Worm (Caenorhabditis elegans) whole organism, L4 larva: ENCODE results near the gene mls-1.

Source experiments
- D1046.2 ChIP-seq: fragments of 200-800 bp; sonication (Bioruptor generic); IDR thresholded peaks from 2 replicates; pipeline ENCODE4 v1.3.6; 2022; ENCODE audit warnings: missing genetic modification characterization, missing compliant biosample characterization
- F44E2.7 ChIP-seq: fragments of 200-800 bp; sonication (Bioruptor generic); IDR thresholded peaks from 2 replicates; pipeline ENCODE4 v2.1.2; 2022; ENCODE audit warnings: missing genetic modification characterization, missing compliant biosample characterization
- F49E8.2 ChIP-seq: sonication (generic microtip); optimal IDR thresholded peaks from 2 replicates; lab custom pipeline; 2016; ENCODE audit warnings: missing compliant biosample characterization, mild to moderate bottlenecking, missing genetic modification characterization, borderline replicate concordance
- T26A8.4 ChIP-seq: fragments of 200-800 bp; sonication (Bioruptor generic); IDR thresholded peaks from 2 replicates; pipeline ENCODE4 v1.3.6; 2022; ENCODE audit warnings: missing genetic modification characterization, missing compliant biosample characterization
- Y105C5A.15 ChIP-seq: fragments of 200-800 bp; sonication (Bioruptor generic); IDR thresholded peaks from 2 replicates; pipeline ENCODE4 v1.3.6; 2022; ENCODE audit warnings: missing genetic modification characterization, missing compliant biosample characterization
- Y48G9A.11 ChIP-seq: fragments of 200-800 bp; sonication (Bioruptor generic); IDR thresholded peaks from 2 replicates; pipeline ENCODE4 v1.3.6; 2022; ENCODE audit warnings: missing genetic modification reagents, missing genetic modification characterization, missing compliant biosample characterization
- Y75B8A.6 ChIP-seq: fragments of 200-800 bp; sonication (Bioruptor generic); IDR thresholded peaks from 2 replicates; pipeline ENCODE4 v1.3.6; 2022; ENCODE audit warnings: missing genetic modification reagents, missing genetic modification characterization, missing compliant biosample characterization
- ZK337.2 ChIP-seq: fragments of 200-800 bp; sonication (Bioruptor generic); IDR thresholded peaks from 2 replicates; pipeline ENCODE4 v1.3.6; 2022; ENCODE audit warnings: missing genetic modification reagents, missing genetic modification characterization, missing compliant biosample characterization
- ZK546.5 ChIP-seq, 2 experiments: sonication (generic microtip); optimal IDR thresholded peaks; 2 replicates each; lab custom pipeline; 2017; ENCODE audit warnings: missing biosample characterization in 2 of 2, missing genetic modification characterization in 2 of 2
- aly-2 ChIP-seq: sonication (generic microtip); optimal IDR thresholded peaks from 2 replicates; lab custom pipeline; 2018; ENCODE audit warnings: missing biosample characterization, missing genetic modification characterization
- ama-1 ChIP-seq: fragments of 150-350 bp; optimal IDR thresholded peaks from 2 replicates; lab custom pipeline; 2014; ENCODE audit warnings: inconsistent platforms, mixed read lengths
- arid-1 ChIP-seq: fragments of 200-800 bp; sonication (Bioruptor generic); conservative IDR thresholded peaks from 2 replicates; pipeline ENCODE4 v1.3.6; 2022; ENCODE audit warnings: missing genetic modification reagents, missing genetic modification characterization, missing compliant biosample characterization
- ceh-20 ChIP-seq: fragments of 200-800 bp; sonication (Bioruptor generic); IDR thresholded peaks from 2 replicates; pipeline ENCODE4 v1.3.6; 2022; ENCODE audit warnings: missing genetic modification reagents, missing genetic modification characterization, missing compliant biosample characterization
- ceh-62 ChIP-seq: sonication (generic microtip); optimal IDR thresholded peaks from 2 replicates; lab custom pipeline; 2017; ENCODE audit warnings: missing biosample characterization, missing genetic modification characterization
- ces-1 ChIP-seq: fragments of 150-350 bp; sonication (generic microtip); optimal IDR thresholded peaks from 4 replicates; lab custom pipeline; 2014; ENCODE audit warnings: missing biosample characterization, missing genetic modification reagents, missing genetic modification characterization
- daf-19 ChIP-seq: fragments of 200-800 bp; sonication (Bioruptor generic); conservative IDR thresholded peaks from 2 replicates; pipeline ENCODE4 v1.3.6; 2022; ENCODE audit warnings: missing genetic modification characterization, missing compliant biosample characterization
- dmd-9 ChIP-seq: fragments of 200-800 bp; sonication (Bioruptor generic); IDR thresholded peaks from 2 replicates; pipeline ENCODE4 v1.3.6; 2022; ENCODE audit warnings: missing genetic modification reagents, missing genetic modification characterization, missing compliant biosample characterization
- dve-1 ChIP-seq: sonication (generic microtip); optimal IDR thresholded peaks from 2 replicates; lab custom pipeline; 2017; ENCODE audit warnings: antibody characterized with exemption, mild to moderate bottlenecking, missing genetic modification characterization, missing compliant biosample characterization; ENCODE audit not compliant: insufficient read depth
- egl-43 ChIP-seq: fragments of 200-800 bp; sonication (Bioruptor generic); IDR thresholded peaks from 2 replicates; pipeline ENCODE4 v1.3.6; 2022; ENCODE audit warnings: missing genetic modification reagents, missing genetic modification characterization, missing compliant biosample characterization
- fkh-10 ChIP-seq: fragments of 150-350 bp; optimal IDR thresholded peaks from 2 replicates; lab custom pipeline; 2014; ENCODE audit warnings: missing biosample characterization, missing genetic modification reagents, missing genetic modification characterization
- hlh-30 ChIP-seq: sonication (generic microtip); optimal IDR thresholded peaks from 2 replicates; lab custom pipeline; 2017; ENCODE audit warnings: antibody characterized with exemption, mild to moderate bottlenecking, missing genetic modification characterization, missing compliant biosample characterization; ENCODE audit not compliant: insufficient read depth
- hmg-1.1 ChIP-seq: fragments of 200-800 bp; sonication (Bioruptor generic); IDR thresholded peaks from 2 replicates; pipeline ENCODE4 v1.3.6; 2022; ENCODE audit warnings: missing genetic modification reagents, missing genetic modification characterization, missing compliant biosample characterization
- jun-1 ChIP-seq: fragments of 150-350 bp; optimal IDR thresholded peaks from 2 replicates; lab custom pipeline; 2014; ENCODE audit warnings: missing biosample characterization, missing genetic modification reagents, missing genetic modification characterization
- lin-1 ChIP-seq: fragments of 200-800 bp; sonication (Bioruptor generic); IDR thresholded peaks from 2 replicates; pipeline ENCODE4 v1.3.6; 2022; ENCODE audit warnings: missing genetic modification reagents, missing genetic modification characterization, missing compliant biosample characterization
- lin-13 ChIP-seq: fragments of 150-350 bp; optimal IDR thresholded peaks from 2 replicates; lab custom pipeline; 2014; ENCODE audit warnings: missing biosample characterization, missing genetic modification reagents, missing genetic modification characterization
- lin-39 ChIP-seq: fragments of 150-350 bp; optimal IDR thresholded peaks from 2 replicates; lab custom pipeline; 2014; ENCODE audit warnings: missing biosample characterization, missing genetic modification reagents, missing genetic modification characterization
- lsy-2 ChIP-seq, 2 experiments: fragments of 150-350 bp in 1 of 2; sonication (generic microtip) in 1 of 2; optimal IDR thresholded peaks; 2 replicates each; lab custom pipeline; 2014 to 2017; ENCODE audit warnings: missing biosample characterization in 2 of 2, missing genetic modification characterization in 2 of 2
- madf-5 ChIP-seq, 2 experiments: fragments of 200-800 bp; sonication (Bioruptor generic); IDR thresholded peaks; 2 replicates each; pipeline ENCODE4 v1.3.6; 2022; ENCODE audit warnings: missing compliant biosample characterization in 2 of 2, missing genetic modification characterization in 2 of 2
- mdt-29 ChIP-seq: fragments of 200-800 bp; sonication (Bioruptor generic); IDR thresholded peaks from 2 replicates; pipeline ENCODE4 v1.3.6; 2022; ENCODE audit warnings: missing genetic modification reagents, missing genetic modification characterization, missing compliant biosample characterization
- mxl-2 ChIP-seq: fragments of 200-800 bp; sonication (Bioruptor generic); conservative IDR thresholded peaks from 2 replicates; pipeline ENCODE4 v1.3.6; 2022; ENCODE audit warnings: missing genetic modification reagents, missing genetic modification characterization, missing compliant biosample characterization
- nhr-10 ChIP-seq: fragments of 150-350 bp; optimal IDR thresholded peaks from 2 replicates; lab custom pipeline; 2014; ENCODE audit warnings: missing biosample characterization, missing genetic modification characterization
- nhr-102 ChIP-seq: sonication (generic microtip); optimal IDR thresholded peaks from 2 replicates; lab custom pipeline; 2016; ENCODE audit warnings: mild to moderate bottlenecking, missing genetic modification characterization, moderate library complexity, missing compliant biosample characterization
- nhr-111 ChIP-seq: fragments of 200-800 bp; sonication (Bioruptor generic); optimal IDR thresholded peaks from 2 replicates; lab custom pipeline; 2018; ENCODE audit warnings: mild to moderate bottlenecking, missing genetic modification characterization, missing compliant biosample characterization
- nhr-25 ChIP-seq: sonication (generic microtip); optimal IDR thresholded peaks from 2 replicates; lab custom pipeline; 2017; ENCODE audit warnings: missing genetic modification characterization, mild to moderate bottlenecking, missing compliant biosample characterization, antibody characterized with exemption, moderate library complexity, borderline replicate concordance; ENCODE audit not compliant: insufficient read depth
- nhr-6 ChIP-seq: fragments of 150-350 bp; optimal IDR thresholded peaks from 2 replicates; lab custom pipeline; 2014; ENCODE audit warnings: missing biosample characterization, missing genetic modification characterization
- nhr-76 ChIP-seq: fragments of 150-350 bp; optimal IDR thresholded peaks from 2 replicates; lab custom pipeline; 2014; ENCODE audit warnings: missing biosample characterization, missing genetic modification characterization
- rbr-2 ChIP-seq: sonication (generic microtip); optimal IDR thresholded peaks from 2 replicates; lab custom pipeline; 2016; ENCODE audit warnings: missing genotype, missing genetic modification characterization, missing compliant biosample characterization
- saeg-2 ChIP-seq: fragments of 200-800 bp; sonication (Bioruptor generic); IDR thresholded peaks from 2 replicates; pipeline ENCODE4 v1.3.6; 2022; ENCODE audit warnings: missing genetic modification reagents, missing genetic modification characterization, missing compliant biosample characterization
- sdz-12 ChIP-seq: fragments of 200-800 bp; sonication (Bioruptor generic); optimal IDR thresholded peaks from 2 replicates; lab custom pipeline; 2018; ENCODE audit warnings: mild to moderate bottlenecking, missing genetic modification characterization, missing compliant biosample characterization
- set-16 ChIP-seq: fragments of 200-800 bp; sonication (Bioruptor generic); IDR thresholded peaks from 2 replicates; pipeline ENCODE4 v1.3.6; 2022; ENCODE audit warnings: missing genetic modification reagents, missing genetic modification characterization, missing compliant biosample characterization
- skn-1 ChIP-seq: fragments of 150-350 bp; optimal IDR thresholded peaks from 2 replicates; lab custom pipeline; 2014; ENCODE audit warnings: missing biosample characterization, missing genetic modification characterization
- tra-1 ChIP-seq: fragments of 200-800 bp; sonication (Bioruptor generic); IDR thresholded peaks from 2 replicates; pipeline ENCODE4 v1.3.6; 2022; ENCODE audit warnings: missing genetic modification reagents, missing genetic modification characterization, missing compliant biosample characterization
- unc-130 ChIP-seq: sonication (generic microtip); optimal IDR thresholded peaks from 2 replicates; lab custom pipeline; 2016; ENCODE audit warnings: missing genetic modification reagents, missing genetic modification characterization, missing compliant biosample characterization
- unc-39 ChIP-seq: sonication (generic microtip); optimal IDR thresholded peaks from 2 replicates; lab custom pipeline; 2017; ENCODE audit warnings: missing biosample characterization, missing genetic modification characterization
- unc-62 ChIP-seq, 3 experiments: fragments of 150-350 bp in 1 of 3; sonication (generic microtip); optimal IDR thresholded peaks in 2 of 3; peaks in 1 of 3; 1 replicate in 1 of 3; 2 replicates in 2 of 3; lab custom pipeline; 2014 to 2017; ENCODE audit warnings: missing biosample characterization in 3 of 3, missing genetic modification characterization in 3 of 3, missing genetic modification reagents in 3 of 3, missing genotype in 1 of 3
- zag-1 ChIP-seq: fragments of 150-350 bp; optimal IDR thresholded peaks from 2 replicates; lab custom pipeline; 2014; ENCODE audit warnings: missing biosample characterization, missing genetic modification characterization
- zfp-3 ChIP-seq: fragments of 200-800 bp; sonication (Bioruptor generic); conservative IDR thresholded peaks from 2 replicates; pipeline ENCODE4 v1.3.6; 2022; ENCODE audit warnings: missing genetic modification reagents, missing genetic modification characterization, missing compliant biosample characterization
- zip-2 ChIP-seq: fragments of 150-350 bp; optimal IDR thresholded peaks from 2 replicates; lab custom pipeline; 2014; ENCODE audit warnings: missing biosample characterization, missing genetic modification characterization

mls-1 gene

ce11 chrIII:7491931-7492330 lies 31.8 kb downstream of the mls-1 start (continued):
- TF ChIP-seq lin-13 (GFP tag; lab: Kevin White, UChicago), result no peak
- TF ChIP-seq saeg-2 (GFP tag; lab: Robert Waterston, UW), result no peak
- no peak for TF ChIP-seq mxl-2 (GFP tag; lab: Robert Waterston, UW)
- no peak for TF ChIP-seq nhr-76 (tag; lab: Kevin White, UChicago)
- TF ChIP-seq zip-2, result no peak
- TF ChIP-seq rbr-2 (tag; lab: Kevin White, UChicago), result no peak
- no peak for TF ChIP-seq skn-1 (tag; lab: Kevin White, UChicago)
- TF ChIP-seq F49E8.2 (tag; lab: Kevin White, UChicago), result no peak

DNA sequence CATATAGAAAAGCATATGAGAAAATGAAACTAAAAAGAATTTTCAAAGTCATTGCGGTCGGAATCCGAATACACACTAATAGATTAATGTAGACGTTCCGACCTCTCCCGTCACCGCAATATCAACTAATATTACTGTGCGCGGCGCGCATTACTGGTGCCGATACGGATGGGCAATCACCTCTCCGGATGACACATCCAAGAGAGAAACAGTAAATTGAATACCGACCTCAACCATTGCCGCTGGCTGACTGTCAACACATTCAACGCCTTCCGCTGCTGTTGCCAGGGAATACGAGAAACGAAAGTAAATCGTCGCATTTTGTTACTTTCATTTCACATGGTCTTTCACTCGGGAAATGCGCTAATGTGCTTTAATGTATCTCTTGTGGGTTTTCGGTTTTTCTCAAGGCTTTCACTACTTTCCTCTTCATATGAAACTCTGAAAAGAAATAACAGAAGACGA lies 34.7 kb downstream of the mls-1 start:
- TF ChIP-seq dmd-9 (GFP tag; lab: Robert Waterston, UW) (no peak), Y105C5A.15 (GFP tag; lab: Robert Waterston, UW) (peak; percentile 91), nhr-111 (GFP tag; lab: Kevin White, UChicago) (peak; percentile 28), Y75B8A.6 (GFP tag; lab: Robert Waterston, UW) (0 out of 2 replicates have a peak, but pooled peaks have one; percentile 9), madf-5 (GFP tag; IDR thresholded peaks at IDR 0.05; lab: Robert Waterston, UW) (0 out of 4 replicates have a peak, but pooled peaks of 1 of the 2 experiments have one; percentile 2), dve-1 (tag; lab: Kevin White, UChicago) (no peak), ceh-62 (tag; lab: Kevin White, UChicago) (no peak), unc-130 (GFP tag; lab: Kevin White, UChicago) (peak; percentile 43), zag-1 (tag; lab: Kevin White, UChicago) (no peak), Y48G9A.11 (GFP tag; lab: Robert Waterston, UW) (peak; percentile 45; the same call in 1 of the 2 replicates), hlh-30 (tag; lab: Kevin White, UChicago) (no peak), set-16 (GFP tag; lab: Robert Waterston, UW) (no peak), jun-1 (no peak), lin-13 (GFP tag; lab: Kevin White, UChicago) (no peak), zip-2 (peak; percentile 24), mdt-29 (GFP tag; lab: Robert Waterston, UW) (no peak), T26A8.4 (GFP tag; lab: Robert Waterston, UW) (peak; percentile 61; the same call in 1 of the 2 replicates), ZK546.5 (tag; optimal IDR thresholded peaks at IDR 0.05; lab: Kevin White, UChicago) (no peak), tra-1 (GFP tag; lab: Robert Waterston, UW) (peak; percentile 52; the same call in 1 of the 2 replicates), mxl-2 (GFP tag; lab: Robert Waterston, UW) (no peak; the same call in 1 of the 2 replicates), sdz-12 (GFP tag; lab: Kevin White, UChicago) (no peak), ceh-20 (GFP tag; lab: Robert Waterston, UW) (no peak), ZK337.2 (GFP tag; lab: Robert Waterston, UW) (no peak), ama-1 (lab: Kevin White, UChicago) (peak; percentile 93), fkh-10 (GFP tag; lab: Kevin White, UChicago) (no peak), nhr-10 (tag; lab: Kevin White, UChicago) (no peak), nhr-25 (tag; lab: Kevin White, UChicago) (peak; percentile 39), unc-39 (tag; lab: Kevin White, UChicago) (no peak), arid-1 (0 out of 2 replicates have a peak, but pooled peaks have one; percentile 21), rbr-2 (tag; lab: Kevin White, UChicago) (no peak), zfp-3 (no peak), F44E2.7 (GFP tag; lab: Robert Waterston, UW) (no peak), ces-1 (GFP tag; lab: Kevin White, UChicago) (no peak), lin-39 (no peak), nhr-6 (tag; lab: Kevin White, UChicago) (no peak), aly-2 (tag; lab: Kevin White, UChicago) (no peak), egl-43 (GFP tag; lab: Robert Waterston, UW) (0 out of 2 replicates have a peak, but pooled peaks have one; percentile 41), daf-19 (GFP tag; lab: Robert Waterston, UW) (no peak; the same call in 1 of the 2 replicates), D1046.2 (GFP tag; lab: Robert Waterston, UW) (no peak), hmg-1.1 (GFP tag; lab: Robert Waterston, UW) (no peak), nhr-102 (peak; percentile 62), lsy-2 (tag; optimal IDR thresholded peaks at IDR 0.05; lab: Kevin White, UChicago) (no peak), unc-62 (GFP tag; optimal IDR thresholded peaks at IDR 0.05 in 1 of 2; lab: Kevin White, UChicago) (no peak), unc-62 (tag; optimal IDR thresholded peaks at IDR 0.05; lab: Kevin White, UChicago) (no peak), lin-1 (GFP tag; lab: Robert Waterston, UW) (no peak)
